Worm (Caenorhabditis elegans) whole organism, L2 larva: ENCODE measurements around the gene C52B9.8.

ENCODE experiments used
- C34F6.9 ChIP-seq: fragments of 150-350 bp; optimal IDR thresholded peaks from 2 replicates; lab custom pipeline; 2014; ENCODE audit warnings: missing biosample characterization, missing genetic modification characterization
- F13H6.1 ChIP-seq: sonication (generic microtip); optimal IDR thresholded peaks from 2 replicates; lab custom pipeline; 2016; ENCODE audit warnings: missing genetic modification characterization, missing compliant biosample characterization
- ZK546.5 ChIP-seq: sonication (generic microtip); optimal IDR thresholded peaks from 2 replicates; lab custom pipeline; 2017; ENCODE audit warnings: missing biosample characterization, missing genetic modification characterization
- alr-1 ChIP-seq: fragments of 150-350 bp; optimal IDR thresholded peaks from 2 replicates; lab custom pipeline; 2014; ENCODE audit warnings: missing biosample characterization, missing genetic modification characterization
- aly-2 ChIP-seq: fragments of 150-350 bp; optimal IDR thresholded peaks from 2 replicates; lab custom pipeline; 2014; ENCODE audit warnings: missing biosample characterization, missing genetic modification characterization
- ama-1 ChIP-seq: fragments of 150-350 bp; optimal IDR thresholded peaks from 2 replicates; lab custom pipeline; 2018; ENCODE audit warnings: inconsistent platforms
- blmp-1 ChIP-seq: sonication (generic microtip); optimal IDR thresholded peaks from 2 replicates; lab custom pipeline; 2017; ENCODE audit warnings: missing genetic modification characterization, mild to moderate bottlenecking, missing compliant biosample characterization, antibody characterized with exemption, moderate library complexity; ENCODE audit not compliant: insufficient read depth
- ceh-16 ChIP-seq: fragments of 150-350 bp; optimal IDR thresholded peaks from 2 replicates; lab custom pipeline; 2014; ENCODE audit warnings: missing biosample characterization, missing genetic modification characterization
- crh-2 ChIP-seq: sonication (generic microtip); optimal IDR thresholded peaks from 2 replicates; lab custom pipeline; 2017; ENCODE audit warnings: missing biosample characterization, missing genetic modification characterization
- dmd-4 ChIP-seq: sonication (generic microtip); optimal IDR thresholded peaks from 2 replicates; lab custom pipeline; 2017; ENCODE audit warnings: missing biosample characterization, missing genetic modification characterization
- egl-27 ChIP-seq: sonication (generic microtip); optimal IDR thresholded peaks from 3 replicates; lab custom pipeline; 2017; ENCODE audit warnings: missing biosample characterization, missing genetic modification reagents, missing genetic modification characterization
- elt-1 ChIP-seq: fragments of 150-350 bp; optimal IDR thresholded peaks from 2 replicates; lab custom pipeline; 2014; ENCODE audit warnings: missing biosample characterization, missing genetic modification characterization
- fos-1 ChIP-seq: fragments of 150-350 bp; optimal IDR thresholded peaks from 2 replicates; lab custom pipeline; 2014; ENCODE audit warnings: missing biosample characterization, missing genetic modification characterization
- gmeb-1 ChIP-seq: fragments of 150-350 bp; optimal IDR thresholded peaks from 2 replicates; lab custom pipeline; 2014; ENCODE audit warnings: missing biosample characterization, missing genetic modification characterization
- lin-11 ChIP-seq: fragments of 150-350 bp; sonication (generic microtip); optimal IDR thresholded peaks from 2 replicates; lab custom pipeline; 2014; ENCODE audit warnings: missing biosample characterization, missing genetic modification characterization, inconsistent platforms, mixed read lengths
- lin-13 ChIP-seq: fragments of 150-350 bp; optimal IDR thresholded peaks from 2 replicates; lab custom pipeline; 2014; ENCODE audit warnings: missing biosample characterization, missing genetic modification reagents, missing genetic modification characterization
- lin-39 ChIP-seq: fragments of 150-350 bp; optimal IDR thresholded peaks from 2 replicates; lab custom pipeline; 2014; ENCODE audit warnings: missing biosample characterization, missing genetic modification reagents, missing genetic modification characterization
- lsy-2 ChIP-seq, 2 experiments: fragments of 150-350 bp in 1 of 2; sonication (generic microtip) in 1 of 2; optimal IDR thresholded peaks; 2 replicates each; lab custom pipeline; 2014 to 2017; ENCODE audit warnings: missing biosample characterization in 2 of 2, missing genetic modification characterization in 2 of 2
- mab-5 ChIP-seq: fragments of 150-350 bp; optimal IDR thresholded peaks from 2 replicates; lab custom pipeline; 2014; ENCODE audit warnings: missing biosample characterization, missing genetic modification characterization
- mbf-1 ChIP-seq: sonication (generic microtip); optimal IDR thresholded peaks from 2 replicates; lab custom pipeline; 2017; ENCODE audit warnings: missing biosample characterization, missing genetic modification characterization
- mdl-1 ChIP-seq, 2 experiments: fragments of 150-350 bp in 1 of 2; sonication (generic microtip) in 1 of 2; optimal IDR thresholded peaks; 2 replicates each; lab custom pipeline; 2017; ENCODE audit warnings: missing biosample characterization in 2 of 2, missing genetic modification characterization in 2 of 2
- nhr-11 ChIP-seq: fragments of 150-350 bp; optimal IDR thresholded peaks from 2 replicates; lab custom pipeline; 2014; ENCODE audit warnings: missing biosample characterization, missing genetic modification characterization
- nhr-129 ChIP-seq: fragments of 150-350 bp; optimal IDR thresholded peaks from 2 replicates; lab custom pipeline; 2014; ENCODE audit warnings: missing biosample characterization, missing genetic modification characterization
- nhr-21 ChIP-seq: fragments of 150-350 bp; optimal IDR thresholded peaks from 2 replicates; lab custom pipeline; 2014; ENCODE audit warnings: missing biosample characterization, missing genetic modification characterization
- nhr-23 ChIP-seq: fragments of 150-350 bp; optimal IDR thresholded peaks from 2 replicates; lab custom pipeline; 2014; ENCODE audit warnings: missing biosample characterization, missing genetic modification reagents, missing genetic modification characterization
- nhr-237 ChIP-seq: fragments of 150-350 bp; optimal IDR thresholded peaks from 2 replicates; lab custom pipeline; 2014; ENCODE audit warnings: missing biosample characterization, missing genetic modification characterization
- nhr-25 ChIP-seq: fragments of 150-350 bp; sonication (generic microtip); optimal IDR thresholded peaks from 3 replicates; lab custom pipeline; 2014; ENCODE audit warnings: missing biosample characterization, missing genetic modification characterization
- nhr-77 ChIP-seq: fragments of 150-350 bp; optimal IDR thresholded peaks from 2 replicates; lab custom pipeline; 2014; ENCODE audit warnings: missing biosample characterization, missing genetic modification characterization
- peb-1 ChIP-seq: fragments of 150-350 bp; optimal IDR thresholded peaks from 2 replicates; lab custom pipeline; 2014; ENCODE audit warnings: missing biosample characterization, missing genetic modification characterization
- sem-4 ChIP-seq: fragments of 150-350 bp; optimal IDR thresholded peaks from 2 replicates; lab custom pipeline; 2014; ENCODE audit warnings: missing biosample characterization, missing genetic modification reagents, missing genetic modification characterization
- skn-1 ChIP-seq: sonication (generic microtip); optimal IDR thresholded peaks from 2 replicates; lab custom pipeline; 2017; ENCODE audit warnings: missing biosample characterization, missing genetic modification characterization
- sma-3 ChIP-seq: sonication (generic microtip); optimal IDR thresholded peaks from 2 replicates; lab custom pipeline; 2016; ENCODE audit warnings: missing genetic modification reagents, missing genetic modification characterization, missing compliant biosample characterization
- sma-9 ChIP-seq, 2 experiments: fragments of 150-350 bp in 1 of 2; sonication (generic microtip) in 1 of 2; optimal IDR thresholded peaks; 2 replicates each; lab custom pipeline; 2014 to 2016; ENCODE audit warnings: missing genetic modification characterization in 2 of 2, mild to moderate bottlenecking in 1 of 2, missing biosample characterization in 1 of 2, missing compliant biosample characterization in 1 of 2, missing genetic modification reagents in 1 of 2, moderate library complexity in 1 of 2
- snpc-4 ChIP-seq: fragments of 150-350 bp; optimal IDR thresholded peaks from 2 replicates; lab custom pipeline; 2014; ENCODE audit warnings: missing biosample characterization, missing genetic modification characterization
- unc-39 ChIP-seq: fragments of 150-350 bp; optimal IDR thresholded peaks from 2 replicates; lab custom pipeline; 2014; ENCODE audit warnings: missing biosample characterization, missing genetic modification characterization
- unc-55 ChIP-seq: fragments of 150-350 bp; sonication (generic microtip); optimal IDR thresholded peaks from 3 replicates; lab custom pipeline; 2014; ENCODE audit warnings: missing biosample characterization, missing genetic modification reagents, missing genetic modification characterization
- unc-62 ChIP-seq: fragments of 150-350 bp; optimal IDR thresholded peaks from 2 replicates; lab custom pipeline; 2014; ENCODE audit warnings: missing biosample characterization, missing genetic modification reagents, missing genetic modification characterization
- zag-1 ChIP-seq: fragments of 150-350 bp; optimal IDR thresholded peaks from 2 replicates; lab custom pipeline; 2014; ENCODE audit warnings: missing biosample characterization, missing genetic modification characterization
- ztf-1 ChIP-seq: fragments of 200-800 bp; sonication (Bioruptor generic); conservative IDR thresholded peaks from 2 replicates; pipeline ENCODE4 v1.3.6; 2022; ENCODE audit warnings: missing genetic modification characterization, missing compliant biosample characterization

Gene C52B9.8

ce11 chrX:4311668-4312067, at the start of gene C52B9.8:
C52B9.8 (minus strand) TSS chrX:4311768.
- TF ChIP-seq ztf-1 (no peak), snpc-4 (tag; lab: Kevin White, UChicago) (no peak), lin-39 (no peak), fos-1 (no peak), sma-9 (GFP tag; optimal IDR thresholded peaks at IDR 0.05; lab: Kevin White, UChicago) (no peak), sma-9 (tag; optimal IDR thresholded peaks at IDR 0.05; lab: Kevin White, UChicago) (no peak), blmp-1 (tag; lab: Kevin White, UChicago) (no peak), dmd-4 (tag; lab: Kevin White, UChicago) (no peak), aly-2 (tag; lab: Kevin White, UChicago) (no peak), ama-1 (no peak), skn-1 (tag; lab: Kevin White, UChicago) (no peak), nhr-11 (tag; lab: Kevin White, UChicago) (no peak), C34F6.9 (tag; lab: Kevin White, UChicago) (no peak), mab-5 (no peak), nhr-129 (tag; lab: Kevin White, UChicago) (no peak), unc-62 (no peak), ZK546.5 (no peak), egl-27 (tag; lab: Kevin White, UChicago) (no peak), nhr-21 (tag; lab: Kevin White, UChicago) (no peak)
- TF ChIP-seq, all 48 proteins: peak for 0

ce11 chrX:4359030-4359429, 47.5 kb upstream of the C52B9.8 start:
- TF ChIP-seq lsy-2 (tag; optimal IDR thresholded peaks at IDR 0.05; lab: Kevin White, UChicago) (no peak), nhr-25 (no peak), sem-4 (no peak), mbf-1 (tag; lab: Kevin White, UChicago) (no peak), lin-39 (no peak), nhr-237 (tag; lab: Kevin White, UChicago) (no peak), nhr-23 (tag; lab: Kevin White, UChicago) (no peak), alr-1 (tag; lab: Kevin White, UChicago) (no peak), F13H6.1 (tag; lab: Kevin White, UChicago) (no peak), nhr-77 (tag; lab: Kevin White, UChicago) (no peak), lin-11 (tag; lab: Kevin White, UChicago) (no peak), sma-9 (GFP tag; optimal IDR thresholded peaks at IDR 0.05; lab: Kevin White, UChicago) (no peak), sma-9 (tag; optimal IDR thresholded peaks at IDR 0.05; lab: Kevin White, UChicago) (no peak), unc-62 (no peak), fos-1 (no peak), snpc-4 (tag; lab: Kevin White, UChicago) (no peak), skn-1 (tag; lab: Kevin White, UChicago) (no peak), ceh-16 (tag; lab: Kevin White, UChicago) (no peak), unc-55 (no peak)
- TF ChIP-seq, all 48 proteins: peak for 0

- TF ChIP-seq lsy-2 (tag; optimal IDR thresholded peaks at IDR 0.05; lab: Kevin White, UChicago) (no peak), crh-2 (tag; lab: Kevin White, UChicago) (no peak), nhr-23 (tag; lab: Kevin White, UChicago) (no peak), peb-1 (tag; lab: Kevin White, UChicago) (no peak), ama-1 (no peak), ceh-16 (tag; lab: Kevin White, UChicago) (no peak), sem-4 (no peak), blmp-1 (tag; lab: Kevin White, UChicago) (no peak), fos-1 (no peak), sma-3 (no peak), aly-2 (tag; lab: Kevin White, UChicago) (no peak), zag-1 (tag; lab: Kevin White, UChicago) (no peak), lin-13 (GFP tag; lab: Kevin White, UChicago) (no peak)
Measured at ce11 chrX:4357467-4357866, 45.9 kb upstream of the C52B9.8 start, which contains the start of gene F14H12.6. F14H12.6 (minus strand) TSS chrX:4357567.

- TF ChIP-seq unc-39 (tag; lab: Kevin White, UChicago) (no peak), mdl-1 (tag; optimal IDR thresholded peaks at IDR 0.05; lab: Kevin White, UChicago) (no peak), nhr-23 (tag; lab: Kevin White, UChicago) (no peak), skn-1 (tag; lab: Kevin White, UChicago) (no peak), peb-1 (tag; lab: Kevin White, UChicago) (no peak), zag-1 (tag; lab: Kevin White, UChicago) (no peak), elt-1 (tag; lab: Kevin White, UChicago) (no peak), dmd-4 (tag; lab: Kevin White, UChicago) (no peak), gmeb-1 (tag; lab: Kevin White, UChicago) (no peak), sem-4 (no peak), blmp-1 (tag; lab: Kevin White, UChicago) (no peak), nhr-77 (tag; lab: Kevin White, UChicago) (no peak), lin-13 (GFP tag; lab: Kevin White, UChicago) (no peak), ama-1 (no peak), lin-39 (no peak), nhr-11 (tag; lab: Kevin White, UChicago) (no peak)
- TF ChIP-seq, all 48 proteins: peak for 0
Measured at ce11 chrX:4353318-4353717, 41.8 kb upstream of the C52B9.8 start, which contains the start of gene col-165. col-165 (plus strand) TSS chrX:4353618.
